Fruit fly (Drosophila melanogaster) S2 (cell line): ENCODE results near the gene nes.

Experiments
- CG8478 ChIP-seq: fragments of >200 bp; optimal IDR thresholded peaks from 2 replicates; lab custom pipeline; 2018
- CTCF ChIP-seq, 2 experiments: fragments of >200 bp; optimal IDR thresholded peaks; 2 replicates each; lab custom pipeline; 2018

DNA sequence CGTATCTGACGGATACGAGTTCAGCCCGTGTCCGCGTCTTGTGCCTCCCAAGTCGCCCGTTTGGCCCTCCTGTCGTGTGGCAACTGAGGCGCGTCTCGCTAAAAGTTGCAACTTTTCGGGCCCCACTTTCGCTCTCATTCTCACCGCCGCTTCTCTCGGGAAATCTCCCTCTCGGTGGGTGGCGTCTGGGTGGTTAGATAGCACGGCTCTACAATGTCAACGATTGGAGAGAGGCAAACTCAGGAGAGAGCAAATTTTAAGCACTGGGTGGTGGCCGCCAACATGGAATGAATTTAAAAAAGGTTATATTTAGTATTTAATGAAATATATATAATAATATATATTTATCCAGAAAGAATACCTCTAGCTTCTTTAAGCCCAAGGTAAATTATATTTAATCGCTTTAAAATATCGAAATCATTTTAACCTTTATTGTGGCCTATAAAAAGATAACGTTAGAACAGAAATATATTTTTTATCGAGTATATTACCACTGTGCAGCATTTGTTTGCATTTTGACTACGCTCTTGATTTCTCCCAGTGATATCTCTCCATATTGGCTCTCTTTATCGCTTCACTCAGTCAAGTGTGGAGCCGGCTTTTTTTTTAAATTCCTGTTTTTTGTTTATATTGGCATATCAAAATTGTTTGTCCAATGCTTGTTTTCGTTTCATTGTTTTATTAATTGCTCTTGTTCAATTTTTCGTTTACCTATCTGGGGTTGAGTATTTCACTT lies 32.1 kb upstream of the nes start, which contains the start of gene Gbs-76A:
- no peak for TF ChIP-seq CTCF (optimal IDR thresholded peaks at IDR 0.05; lab: Kevin White, UChicago)
- TF ChIP-seq CG8478 (lab: Kevin White, UChicago): no peak
